Fruit fly (Drosophila melanogaster) whole organism, embryonic: Measurements from ENCODE around the gene H2.0.

Experiments used
- Asciz ChIP-seq: fragments of 200-800 bp; sonication (Bioruptor generic); optimal IDR thresholded peaks from 2 replicates; lab custom pipeline; 2017; ENCODE audit warnings: missing biosample characterization, mild to moderate bottlenecking, missing genetic modification characterization, missing genetic modification reagents
- BtbVII ChIP-seq: fragments of 200-800 bp; sonication (Bioruptor generic); optimal IDR thresholded peaks from 3 replicates; lab custom pipeline; 2017; ENCODE audit warnings: missing biosample characterization, mild to moderate bottlenecking, missing genetic modification characterization
- CG10431 ChIP-seq: fragments of 200-800 bp; sonication (Bioruptor generic); optimal IDR thresholded peaks from 3 replicates; lab custom pipeline; 2018; ENCODE audit warnings: missing biosample characterization, mild to moderate bottlenecking, missing genetic modification characterization
- CG10543 ChIP-seq: fragments of 200-800 bp; sonication (Bioruptor generic); optimal IDR thresholded peaks from 3 replicates; lab custom pipeline; 2017; ENCODE audit warnings: missing biosample characterization, mild to moderate bottlenecking, missing genetic modification characterization, moderate library complexity
- CG10979 ChIP-seq: fragments of 200-800 bp; sonication (Bioruptor generic); optimal IDR thresholded peaks from 2 replicates; lab custom pipeline; 2018; ENCODE audit warnings: missing biosample characterization, mild to moderate bottlenecking, missing genetic modification characterization, moderate library complexity
- CG11504 ChIP-seq: fragments of 200-800 bp; sonication (Bioruptor generic); optimal IDR thresholded peaks from 3 replicates; lab custom pipeline; 2019; ENCODE audit warnings: missing biosample characterization, mild to moderate bottlenecking, missing genetic modification characterization, moderate library complexity
- CG12391 ChIP-seq: fragments of 200-800 bp; sonication (Bioruptor generic); optimal IDR thresholded peaks from 3 replicates; lab custom pipeline; 2018; ENCODE audit warnings: missing biosample characterization, mild to moderate bottlenecking, missing genetic modification characterization, moderate library complexity
- CG12659 ChIP-seq: fragments of 200-800 bp; sonication (Bioruptor generic); optimal IDR thresholded peaks from 3 replicates; lab custom pipeline; 2017; ENCODE audit warnings: mild to moderate bottlenecking, missing biosample characterization, missing genetic modification reagents, missing genetic modification characterization
- CG12744 ChIP-seq: fragments of 200-800 bp; sonication (Bioruptor generic); optimal IDR thresholded peaks from 2 replicates; lab custom pipeline; 2016; ENCODE audit warnings: missing biosample characterization, missing genetic modification characterization
- CG12769 ChIP-seq: fragments of 200-800 bp; sonication (Bioruptor generic); optimal IDR thresholded peaks from 2 replicates; lab custom pipeline; 2019; ENCODE audit warnings: missing biosample characterization, mild to moderate bottlenecking, missing genetic modification characterization, moderate library complexity
- CG15011 ChIP-seq: fragments of 200-800 bp; sonication (Bioruptor generic); optimal IDR thresholded peaks from 3 replicates; lab custom pipeline; 2018; ENCODE audit warnings: missing biosample characterization, mild to moderate bottlenecking, missing genetic modification characterization
- CG1602 ChIP-seq: fragments of 200-800 bp; sonication (Bioruptor generic); optimal IDR thresholded peaks from 3 replicates; lab custom pipeline; 2016; ENCODE audit warnings: missing biosample characterization, missing genetic modification characterization
- CG16813 ChIP-seq: fragments of 200-800 bp; sonication (Bioruptor generic); IDR thresholded peaks from 3 replicates; pipeline ENCODE4 v1.3.6; 2022; ENCODE audit warnings: missing biosample characterization, missing genetic modification characterization; ENCODE audit not compliant: partially characterized antibody
- CG17385 ChIP-seq: fragments of 200-800 bp; sonication (Bioruptor generic); optimal IDR thresholded peaks from 3 replicates; lab custom pipeline; 2018; ENCODE audit warnings: missing biosample characterization, mild to moderate bottlenecking, missing genetic modification characterization
- CG18599 ChIP-seq: fragments of 200-800 bp; sonication (Bioruptor generic); optimal IDR thresholded peaks from 3 replicates; lab custom pipeline; 2017; ENCODE audit warnings: missing biosample characterization, missing genetic modification characterization, mild to moderate bottlenecking, moderate library complexity, missing genetic modification reagents
- CG2875 ChIP-seq: fragments of 200-800 bp; sonication (Bioruptor generic); optimal IDR thresholded peaks from 2 replicates; lab custom pipeline; 2017; ENCODE audit warnings: missing biosample characterization, mild to moderate bottlenecking, missing genetic modification characterization, missing genetic modification reagents
- CG3065 ChIP-seq: fragments of 200-800 bp; sonication (Bioruptor generic); optimal IDR thresholded peaks from 2 replicates; lab custom pipeline; 2016; ENCODE audit warnings: missing biosample characterization, missing genetic modification characterization
- CG34422 ChIP-seq: fragments of 200-800 bp; sonication (Bioruptor generic); IDR thresholded peaks from 3 replicates; pipeline ENCODE4 v1.3.6; 2022; ENCODE audit warnings: missing biosample characterization, missing genetic modification characterization
- CG5953 ChIP-seq: fragments of 200-800 bp; sonication (Bioruptor generic); IDR thresholded peaks from 2 replicates; pipeline ENCODE4 v1.3.6; 2022; ENCODE audit warnings: missing biosample characterization, missing genetic modification characterization
- CG6765 ChIP-seq: fragments of 200-800 bp; sonication (Bioruptor generic); optimal IDR thresholded peaks from 3 replicates; lab custom pipeline; 2017; ENCODE audit warnings: missing biosample characterization, mild to moderate bottlenecking, missing genetic modification characterization
- CG7963 ChIP-seq: fragments of 200-800 bp; sonication (Bioruptor generic); IDR thresholded peaks from 3 replicates; pipeline ENCODE4 v1.3.6; 2022; ENCODE audit warnings: missing biosample characterization, missing genetic modification characterization; ENCODE audit not compliant: partially characterized antibody
- CG9876 ChIP-seq: fragments of 200-800 bp; sonication (Bioruptor generic); optimal IDR thresholded peaks from 2 replicates; lab custom pipeline; 2016; ENCODE audit warnings: missing biosample characterization, missing genetic modification characterization
- Fer3 ChIP-seq: fragments of 200-800 bp; sonication (Bioruptor generic); optimal IDR thresholded peaks from 2 replicates; lab custom pipeline; 2018; ENCODE audit warnings: missing biosample characterization, mild to moderate bottlenecking, missing genetic modification characterization, moderate library complexity
- Hr3 ChIP-seq: fragments of 200-800 bp; sonication (Bioruptor generic); optimal IDR thresholded peaks from 3 replicates; lab custom pipeline; 2016; ENCODE audit warnings: missing biosample characterization, missing genetic modification characterization
- Hr78 ChIP-seq, 2 experiments: fragments of 200-800 bp in 1 of 2; fragments of >200 bp in 1 of 2; sonication (Bioruptor generic) in 1 of 2; optimal IDR thresholded peaks; 2 replicates each; lab custom pipeline; 2017 to 2019; ENCODE audit warnings: missing biosample characterization in 2 of 2, missing genetic modification characterization in 2 of 2, mild to moderate bottlenecking in 1 of 2, moderate library complexity in 1 of 2
- Ravus ChIP-seq: fragments of 200-800 bp; sonication (Bioruptor generic); IDR thresholded peaks from 2 replicates; pipeline ENCODE4 v1.3.6; 2022; ENCODE audit warnings: missing biosample characterization, missing genetic modification characterization
- Sin3A ChIP-seq: fragments of >200 bp; optimal IDR thresholded peaks from 2 replicates; lab custom pipeline; 2018
- Six4 ChIP-seq: fragments of 200-800 bp; sonication (Bioruptor generic); optimal IDR thresholded peaks from 2 replicates; lab custom pipeline; 2016; ENCODE audit warnings: missing biosample characterization, missing genetic modification characterization
- Xbp1 ChIP-seq: fragments of 200-800 bp; sonication (Bioruptor generic); optimal IDR thresholded peaks from 3 replicates; lab custom pipeline; 2016; ENCODE audit warnings: missing biosample characterization, mild to moderate bottlenecking, missing genetic modification characterization
- bbx ChIP-seq: fragments of 200-800 bp; sonication (Bioruptor generic); IDR thresholded peaks from 2 replicates; pipeline ENCODE4 v1.3.6; 2022; ENCODE audit warnings: missing biosample characterization, missing genetic modification characterization; ENCODE audit not compliant: partially characterized antibody
- br ChIP-seq: fragments of >200 bp; optimal IDR thresholded peaks from 2 replicates; lab custom pipeline; 2017
- croc ChIP-seq: fragments of 200-800 bp; sonication (Bioruptor generic); conservative IDR thresholded peaks from 3 replicates; pipeline ENCODE4 v1.3.6; 2022; ENCODE audit warnings: missing biosample characterization, missing genetic modification characterization
- eve ChIP-seq, 2 experiments: fragments of >200 bp; optimal IDR thresholded peaks; 2 replicates each; lab custom pipeline; 2017; ENCODE audit warnings: missing biosample characterization in 2 of 2, missing genetic modification characterization in 2 of 2
- gcm ChIP-seq: fragments of 200-800 bp; sonication (Bioruptor generic); optimal IDR thresholded peaks from 2 replicates; lab custom pipeline; 2019; ENCODE audit warnings: missing biosample characterization, mild to moderate bottlenecking, missing genetic modification characterization, moderate library complexity
- gcm2 ChIP-seq: fragments of 200-800 bp; sonication (Bioruptor generic); optimal IDR thresholded peaks from 2 replicates; lab custom pipeline; 2016; ENCODE audit warnings: missing biosample characterization, missing genetic modification characterization
- grn ChIP-seq: fragments of 200-800 bp; sonication (Bioruptor generic); optimal IDR thresholded peaks from 3 replicates; lab custom pipeline; 2017; ENCODE audit warnings: missing biosample characterization, missing genetic modification characterization
- hbn ChIP-seq: fragments of 200-800 bp; sonication (Bioruptor generic); IDR thresholded peaks from 2 replicates; pipeline ENCODE4 v1.3.6; 2022; ENCODE audit warnings: missing biosample characterization, missing genetic modification characterization; ENCODE audit not compliant: partially characterized antibody
- inv ChIP-seq: fragments of 200-800 bp; sonication (Bioruptor generic); IDR thresholded peaks from 2 replicates; pipeline ENCODE4 v1.3.6; 2022; ENCODE audit warnings: missing biosample characterization, missing genetic modification characterization; ENCODE audit not compliant: partially characterized antibody
- mam ChIP-seq: fragments of 200-800 bp; sonication (Bioruptor generic); optimal IDR thresholded peaks from 3 replicates; lab custom pipeline; 2016; ENCODE audit warnings: missing biosample characterization, missing genetic modification characterization
- onecut ChIP-seq: fragments of 200-800 bp; sonication (Bioruptor generic); IDR thresholded peaks from 2 replicates; pipeline ENCODE4 v1.3.6; 2022; ENCODE audit warnings: missing biosample characterization, missing genetic modification characterization
- pnt ChIP-seq: fragments of 200-800 bp; sonication (Bioruptor generic); optimal IDR thresholded peaks from 3 replicates; lab custom pipeline; 2016; ENCODE audit warnings: missing biosample characterization, missing genetic modification characterization
- prd ChIP-seq, 3 experiments: fragments of >200 bp in 2 of 3; fragments of 200-800 bp in 1 of 3; sonication (Bioruptor generic) in 1 of 3; optimal IDR thresholded peaks in 2 of 3; IDR thresholded peaks in 1 of 3; 2 replicates in 2 of 3; 3 replicates in 1 of 3; pipeline versions ENCODE4 v1.3.6 to Lab custom; 2017 to 2022; ENCODE audit warnings: missing biosample characterization in 1 of 3, missing genetic modification characterization in 1 of 3
- pros ChIP-seq: fragments of 200-800 bp; sonication (Bioruptor generic); optimal IDR thresholded peaks from 3 replicates; lab custom pipeline; 2019; ENCODE audit warnings: missing biosample characterization, mild to moderate bottlenecking, missing genetic modification characterization, moderate library complexity
- psq ChIP-seq: fragments of 200-800 bp; sonication (Bioruptor generic); optimal IDR thresholded peaks from 2 replicates; lab custom pipeline; 2017; ENCODE audit warnings: missing biosample characterization, missing genetic modification characterization
- sc ChIP-seq, 3 experiments: fragments of >200 bp in 2 of 3; fragments of 200-800 bp in 1 of 3; sonication (Bioruptor generic) in 1 of 3; optimal IDR thresholded peaks; 2 replicates in 2 of 3; 3 replicates in 1 of 3; lab custom pipeline; 2017; ENCODE audit warnings: mild to moderate bottlenecking in 1 of 3, missing biosample characterization in 1 of 3, missing genetic modification characterization in 1 of 3, missing genetic modification reagents in 1 of 3
- shn ChIP-seq: fragments of 200-800 bp; sonication (Bioruptor generic); optimal IDR thresholded peaks from 3 replicates; lab custom pipeline; 2016; ENCODE audit warnings: missing biosample characterization, missing genetic modification characterization
- sisA ChIP-seq: fragments of 200-800 bp; sonication (Bioruptor generic); IDR thresholded peaks from 2 replicates; pipeline ENCODE4 v1.3.6; 2022; ENCODE audit warnings: missing biosample characterization, missing genetic modification characterization
- tgo ChIP-seq: fragments of 200-800 bp; sonication (Bioruptor generic); IDR thresholded peaks from 3 replicates; pipeline ENCODE4 v1.3.6; 2022; ENCODE audit warnings: missing biosample characterization, missing genetic modification characterization
- unpg ChIP-seq: fragments of 200-800 bp; sonication (Bioruptor generic); optimal IDR thresholded peaks from 3 replicates; lab custom pipeline; 2018; ENCODE audit warnings: missing biosample characterization, mild to moderate bottlenecking, missing genetic modification characterization, moderate library complexity

The H2.0 gene

DNA sequence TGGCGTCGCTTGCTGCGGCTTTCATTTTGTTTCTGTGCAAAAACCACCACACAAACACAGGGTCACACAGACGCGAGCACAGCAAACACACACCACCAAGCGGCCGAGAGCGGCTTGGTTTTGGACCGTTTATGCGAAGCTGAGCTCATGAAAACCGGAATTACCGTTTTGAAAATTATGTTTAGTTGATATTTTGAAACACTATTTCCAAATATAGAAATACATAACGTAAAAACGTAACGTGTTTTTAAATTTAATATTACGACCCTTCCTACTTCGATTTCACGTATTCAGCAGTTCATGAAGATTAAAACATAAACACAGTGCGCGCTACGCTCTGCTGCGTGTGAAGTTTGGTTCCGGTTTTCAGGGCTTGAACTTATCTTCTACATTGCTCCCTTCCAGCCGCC, 32.0 kb upstream of the H2.0 start (continued):
- peak; percentile 79 for TF ChIP-seq shn (GFP tag; lab: Kevin White, UChicago)
- TF ChIP-seq CG17385 (GFP tag; lab: Kevin White, UChicago): peak; percentile 94
- TF ChIP-seq sc (optimal IDR thresholded peaks at IDR 0.05; lab: Kevin White, UChicago): no peak
- TF ChIP-seq sc (GFP tag; optimal IDR thresholded peaks at IDR 0.05; lab: Kevin White, UChicago): peak; percentile 78
- peak; percentile 85 for TF ChIP-seq pros (GFP tag; lab: Kevin White, UChicago)
- TF ChIP-seq CG9876 (GFP tag; lab: Kevin White, UChicago): peak; percentile 76
- TF ChIP-seq CG7963 (GFP tag; lab: Robert Waterston, UW): no peak
- TF ChIP-seq Hr78 (GFP tag; optimal IDR thresholded peaks at IDR 0.05; lab: Kevin White, UChicago): peak in 1 of 2 experiments; percentile 97
- TF ChIP-seq croc (GFP tag; lab: Robert Waterston, UW): peak; percentile 82
- TF ChIP-seq Asciz: peak; percentile 95
- TF ChIP-seq mam (GFP tag; lab: Kevin White, UChicago): peak; percentile 93
- peak; percentile 94 for TF ChIP-seq tgo (GFP tag; lab: Robert Waterston, UW)
- peak; percentile 97 for TF ChIP-seq gcm
- TF ChIP-seq CG2875 (GFP tag; lab: Kevin White, UChicago): peak; percentile 92
- TF ChIP-seq CG10431: peak; percentile 92
- TF ChIP-seq CG12744: peak; percentile 93
- TF ChIP-seq inv (GFP tag; lab: Robert Waterston, UW): no peak
- TF ChIP-seq CG3065: peak; percentile 80
- TF ChIP-seq gcm2 (GFP tag; lab: Kevin White, UChicago): peak; percentile 81
- TF ChIP-seq CG34422 (GFP tag; lab: Robert Waterston, UW): peak; percentile 92
- TF ChIP-seq CG16813: no peak
- TF ChIP-seq unpg (GFP tag; lab: Kevin White, UChicago): peak; percentile 98
- TF ChIP-seq grn (GFP tag; lab: Kevin White, UChicago): no peak
- peak; percentile 93 for TF ChIP-seq Six4 (GFP tag; lab: Kevin White, UChicago)
- no peak for TF ChIP-seq bbx (GFP tag; lab: Robert Waterston, UW)
- TF ChIP-seq CG6765 (GFP tag; lab: Kevin White, UChicago): peak; percentile 96
- TF ChIP-seq CG18599: peak; percentile 99
- TF ChIP-seq eve (GFP tag; optimal IDR thresholded peaks at IDR 0.05; lab: Kevin White, UChicago): no peak
- TF ChIP-seq pnt (GFP tag; lab: Kevin White, UChicago): peak; percentile 88
- TF ChIP-seq CG12659: peak; percentile 97
- peak; percentile 98 for TF ChIP-seq CG10979 (tag; lab: Kevin White, UChicago)
- TF ChIP-seq CG1602: peak; percentile 87
- peak; percentile 90 for TF ChIP-seq CG5953
- TF ChIP-seq CG12391 (tag; lab: Kevin White, UChicago): peak; percentile 98
- peak; percentile 97 for TF ChIP-seq Fer3 (tag; lab: Kevin White, UChicago)
- peak; percentile 72 for TF ChIP-seq psq (GFP tag; lab: Kevin White, UChicago)
- peak; percentile 96 for TF ChIP-seq CG10543
- TF ChIP-seq Hr3 (GFP tag; lab: Kevin White, UChicago): peak; percentile 80
- TF ChIP-seq BtbVII (GFP tag; lab: Kevin White, UChicago): peak; percentile 97
- no peak for TF ChIP-seq br
- TF ChIP-seq CG12769: no peak
- TF ChIP-seq Ravus (GFP tag; lab: Robert Waterston, UW): peak; percentile 75
- peak; percentile 95 for TF ChIP-seq CG11504 (tag; lab: Kevin White, UChicago)
- no peak for TF ChIP-seq hbn (GFP tag; lab: Robert Waterston, UW)
- TF ChIP-seq CG15011 (GFP tag; lab: Kevin White, UChicago): peak; percentile 89
- peak; percentile 95 for TF ChIP-seq Xbp1 (GFP tag; lab: Kevin White, UChicago)
- no peak for TF ChIP-seq prd (optimal IDR thresholded peaks at IDR 0.05; lab: Kevin White, UChicago)
- TF ChIP-seq prd (GFP tag; IDR thresholded peaks at IDR 0.05; lab: Robert Waterston, UW): peak; percentile 84
- TF ChIP-seq onecut: peak; percentile 95
- no peak for TF ChIP-seq Sin3A
- TF ChIP-seq sisA: peak; percentile 76
